Worm (Caenorhabditis elegans) whole organism, L4 larva: ENCODE data around the gene dep-1.

Source experiments
- ZK337.2 ChIP-seq: fragments of 200-800 bp; sonication (Bioruptor generic); IDR thresholded peaks from 2 replicates; pipeline ENCODE4 v1.3.6; 2022; ENCODE audit warnings: missing genetic modification reagents, missing genetic modification characterization, missing compliant biosample characterization
- aly-2 ChIP-seq: sonication (generic microtip); optimal IDR thresholded peaks from 2 replicates; lab custom pipeline; 2018; ENCODE audit warnings: missing biosample characterization, missing genetic modification characterization
- ceh-32 ChIP-seq: sonication (generic microtip); optimal IDR thresholded peaks from 2 replicates; lab custom pipeline; 2016; ENCODE audit warnings: mild to moderate bottlenecking, missing genetic modification characterization, missing compliant biosample characterization; ENCODE audit not compliant: poor library complexity
- daf-12 ChIP-seq: fragments of 150-350 bp; optimal IDR thresholded peaks from 2 replicates; lab custom pipeline; 2014; ENCODE audit warnings: missing biosample characterization, missing genetic modification reagents, missing genetic modification characterization
- dpl-1 ChIP-seq: fragments of 150-350 bp; optimal IDR thresholded peaks from 2 replicates; lab custom pipeline; 2014; ENCODE audit warnings: missing biosample characterization, missing genetic modification reagents, missing genetic modification characterization
- fkh-10 ChIP-seq: fragments of 150-350 bp; optimal IDR thresholded peaks from 2 replicates; lab custom pipeline; 2014; ENCODE audit warnings: missing biosample characterization, missing genetic modification reagents, missing genetic modification characterization
- hlh-30 ChIP-seq: sonication (generic microtip); optimal IDR thresholded peaks from 2 replicates; lab custom pipeline; 2017; ENCODE audit warnings: antibody characterized with exemption, mild to moderate bottlenecking, missing genetic modification characterization, missing compliant biosample characterization; ENCODE audit not compliant: insufficient read depth
- jun-1 ChIP-seq: fragments of 150-350 bp; optimal IDR thresholded peaks from 2 replicates; lab custom pipeline; 2014; ENCODE audit warnings: missing biosample characterization, missing genetic modification reagents, missing genetic modification characterization
- lin-15B ChIP-seq: fragments of 150-350 bp; sonication (generic microtip); optimal IDR thresholded peaks from 3 replicates; lab custom pipeline; 2014; ENCODE audit warnings: missing biosample characterization, missing genetic modification characterization
- mep-1 ChIP-seq: fragments of 150-350 bp; sonication (generic microtip); optimal IDR thresholded peaks from 3 replicates; lab custom pipeline; 2014; ENCODE audit warnings: missing biosample characterization, missing genetic modification characterization
- nhr-237 ChIP-seq: sonication (generic microtip); optimal IDR thresholded peaks from 2 replicates; lab custom pipeline; 2017; ENCODE audit warnings: missing biosample characterization, missing genetic modification characterization
- nhr-25 ChIP-seq: sonication (generic microtip); optimal IDR thresholded peaks from 2 replicates; lab custom pipeline; 2017; ENCODE audit warnings: missing genetic modification characterization, mild to moderate bottlenecking, missing compliant biosample characterization, antibody characterized with exemption, moderate library complexity, borderline replicate concordance; ENCODE audit not compliant: insufficient read depth
- skn-1 ChIP-seq: fragments of 150-350 bp; optimal IDR thresholded peaks from 2 replicates; lab custom pipeline; 2014; ENCODE audit warnings: missing biosample characterization, missing genetic modification characterization
- unc-39 ChIP-seq: sonication (generic microtip); optimal IDR thresholded peaks from 2 replicates; lab custom pipeline; 2017; ENCODE audit warnings: missing biosample characterization, missing genetic modification characterization

ce11 chrII:9021625-9022024 lies 2.0 kb upstream of the dep-1 start:
- no peak for TF ChIP-seq aly-2 (tag; lab: Kevin White, UChicago)
- no peak for TF ChIP-seq daf-12 (tag; lab: Kevin White, UChicago)
- TF ChIP-seq nhr-237 (tag; lab: Kevin White, UChicago) = no peak
- TF ChIP-seq ZK337.2 (GFP tag; lab: Robert Waterston, UW) = no peak
- TF ChIP-seq lin-15B (tag; lab: Kevin White, UChicago) = no peak
- no peak for TF ChIP-seq mep-1 (tag; lab: Kevin White, UChicago)
- TF ChIP-seq dpl-1 (GFP tag; lab: Kevin White, UChicago) = no peak
- TF ChIP-seq fkh-10 = no peak
- no peak for TF ChIP-seq jun-1 (tag; lab: Kevin White, UChicago)
- no peak for TF ChIP-seq unc-39 (tag; lab: Kevin White, UChicago)
- TF ChIP-seq hlh-30 (tag; lab: Kevin White, UChicago) = no peak
- TF ChIP-seq skn-1 (tag; lab: Kevin White, UChicago) = no peak
- TF ChIP-seq ceh-32 (tag; lab: Kevin White, UChicago) = no peak
- TF ChIP-seq nhr-25 (tag; lab: Kevin White, UChicago) = no peak
